Fruit fly (Drosophila melanogaster) S2 (cell line): ENCODE data around the gene CG18233.

Experiments used
- CG8478 ChIP-seq: fragments of >200 bp; optimal IDR thresholded peaks from 2 replicates; lab custom pipeline; 2018
- CTCF ChIP-seq, 2 experiments: fragments of >200 bp; optimal IDR thresholded peaks; 2 replicates each; lab custom pipeline; 2018

dm6 chr3L:18609320-18609719 is 4.0 kb downstream of the CG18233 start, which contains the start of gene CG32201:
- TF ChIP-seq CG8478 (lab: Kevin White, UChicago) (no peak), CTCF (optimal IDR thresholded peaks at IDR 0.05; lab: Kevin White, UChicago) (no peak)
